Worm (Caenorhabditis elegans) whole organism, midembryonic: ENCODE results near the gene R09F10.3.

Source experiments
- flt-1 ChIP-seq: fragments of 200-800 bp; sonication (Bioruptor generic); IDR thresholded peaks from 2 replicates; pipeline ENCODE4 v1.3.6; 2022; ENCODE audit warnings: missing genetic modification characterization, missing compliant biosample characterization
- klf-2 ChIP-seq: fragments of 200-800 bp; sonication (Bioruptor generic); conservative IDR thresholded peaks from 2 replicates; pipeline ENCODE4 v1.3.6; 2022; ENCODE audit warnings: missing genetic modification reagents, missing genetic modification characterization, missing compliant biosample characterization
- med-1 ChIP-seq: sonication (generic microtip); optimal IDR thresholded peaks from 2 replicates; lab custom pipeline; 2017; ENCODE audit warnings: missing genetic modification characterization, mild to moderate bottlenecking, missing compliant biosample characterization, antibody characterized with exemption, missing genetic modification reagents; ENCODE audit not compliant: insufficient read depth
- tab-1 ChIP-seq: fragments of 200-800 bp; sonication (Bioruptor generic); IDR thresholded peaks from 2 replicates; pipeline ENCODE4 v1.3.6; 2022; ENCODE audit warnings: missing genetic modification characterization, missing compliant biosample characterization

- TF ChIP-seq tab-1 (GFP tag; lab: Robert Waterston, UW) (no peak), med-1 (GFP tag; lab: Kevin White, UChicago) (no peak), flt-1 (no peak), klf-2 (GFP tag; lab: Robert Waterston, UW) (no peak)
These were observed 47.3 kb upstream of the R09F10.3 start for ce11 chrX:8247088-8247487.
